Worm (Caenorhabditis elegans) whole organism, L2 larva: ENCODE data around the gene par-1.

Experiments
- R02D3.7 ChIP-seq: fragments of 150-350 bp; optimal IDR thresholded peaks from 2 replicates; lab custom pipeline; 2014; ENCODE audit warnings: missing biosample characterization, missing genetic modification characterization
- Y55F3AM.14 ChIP-seq: fragments of 200-800 bp; sonication (Bioruptor generic); optimal IDR thresholded peaks from 2 replicates; lab custom pipeline; 2018; ENCODE audit warnings: mild to moderate bottlenecking, missing genetic modification characterization, missing compliant biosample characterization
- aly-2 ChIP-seq: fragments of 150-350 bp; optimal IDR thresholded peaks from 2 replicates; lab custom pipeline; 2014; ENCODE audit warnings: missing biosample characterization, missing genetic modification characterization
- egl-27 ChIP-seq: sonication (generic microtip); optimal IDR thresholded peaks from 3 replicates; lab custom pipeline; 2017; ENCODE audit warnings: missing biosample characterization, missing genetic modification reagents, missing genetic modification characterization
- lsy-2 ChIP-seq, 2 experiments: fragments of 150-350 bp in 1 of 2; sonication (generic microtip) in 1 of 2; optimal IDR thresholded peaks; 2 replicates each; lab custom pipeline; 2014 to 2017; ENCODE audit warnings: missing biosample characterization in 2 of 2, missing genetic modification characterization in 2 of 2
- nhr-10 ChIP-seq: sonication (generic microtip); optimal IDR thresholded peaks from 2 replicates; lab custom pipeline; 2017; ENCODE audit warnings: missing biosample characterization, missing genetic modification characterization
- nhr-11 ChIP-seq: fragments of 150-350 bp; optimal IDR thresholded peaks from 2 replicates; lab custom pipeline; 2014; ENCODE audit warnings: missing biosample characterization, missing genetic modification characterization
- nhr-12 ChIP-seq: fragments of 150-350 bp; optimal IDR thresholded peaks from 2 replicates; lab custom pipeline; 2014; ENCODE audit warnings: missing biosample characterization, missing genetic modification characterization
- nhr-129 ChIP-seq: fragments of 150-350 bp; optimal IDR thresholded peaks from 2 replicates; lab custom pipeline; 2014; ENCODE audit warnings: missing biosample characterization, missing genetic modification characterization
- nhr-25 ChIP-seq: fragments of 150-350 bp; sonication (generic microtip); optimal IDR thresholded peaks from 3 replicates; lab custom pipeline; 2014; ENCODE audit warnings: missing biosample characterization, missing genetic modification characterization
- peb-1 ChIP-seq: fragments of 150-350 bp; optimal IDR thresholded peaks from 2 replicates; lab custom pipeline; 2014; ENCODE audit warnings: missing biosample characterization, missing genetic modification characterization
- snpc-4 ChIP-seq: fragments of 150-350 bp; optimal IDR thresholded peaks from 2 replicates; lab custom pipeline; 2014; ENCODE audit warnings: missing biosample characterization, missing genetic modification characterization
- ztf-11 ChIP-seq: sonication (generic microtip); optimal IDR thresholded peaks from 2 replicates; lab custom pipeline; 2017; ENCODE audit warnings: missing biosample characterization, missing genetic modification characterization

ce11 chrV:14160698-14161097 is 15.5 kb upstream of the par-1 start, which contains the start of gene cest-1.2:
- TF ChIP-seq aly-2 = no peak
- TF ChIP-seq nhr-11 = no peak
- TF ChIP-seq lsy-2 (tag; optimal IDR thresholded peaks at IDR 0.05; lab: Kevin White, UChicago) = no peak
- no peak for TF ChIP-seq nhr-12 (tag; lab: Kevin White, UChicago)
- no peak for TF ChIP-seq snpc-4 (tag; lab: Kevin White, UChicago)
- no peak for TF ChIP-seq peb-1 (tag; lab: Kevin White, UChicago)
- TF ChIP-seq ztf-11 (tag; lab: Kevin White, UChicago) = no peak
- TF ChIP-seq nhr-129 (tag; lab: Kevin White, UChicago) = no peak
- TF ChIP-seq R02D3.7 (tag; lab: Kevin White, UChicago) = no peak
- TF ChIP-seq Y55F3AM.14 (GFP tag; lab: Kevin White, UChicago) = no peak
- TF ChIP-seq nhr-10 (tag; lab: Kevin White, UChicago) = no peak
- TF ChIP-seq egl-27 (tag; lab: Kevin White, UChicago) = no peak
- no peak for TF ChIP-seq nhr-25 (tag; lab: Kevin White, UChicago)
